Worm (Caenorhabditis elegans): ENCODE data around the gene cdh-4.
A peak's percentile ranks its signal among the peaks of the same experiment; 100 is the strongest.

Gene cdh-4

ce11 chrIII:4491164-4492144, 28.7 kb upstream of the cdh-4 start:
- TF ChIP-seq dpl-1 (GFP tag; optimal IDR thresholded peaks at IDR 0.05) (peak; percentile 57), F49E8.2 (tag; optimal IDR thresholded peaks at IDR 0.05; ENCODE audit: borderline replicate concordance) (peak; percentile 40), spr-1 (tag; optimal IDR thresholded peaks at IDR 0.05) (no peak), snpc-1.2 (GFP tag; IDR thresholded peaks at IDR 0.05) (peak; percentile 8; the same call in 1 of the 2 replicates), lin-38 (GFP tag; IDR thresholded peaks at IDR 0.05) (peak; percentile 53; the same call in 1 of the 2 replicates), zfp-2 (tag; optimal IDR thresholded peaks at IDR 0.05) (no peak), php-3 (GFP tag; IDR thresholded peaks at IDR 0.05) (no peak), zfp-3 (GFP tag; conservative IDR thresholded peaks at IDR 0.05) (peak; percentile 31; the same call in 1 of the 2 replicates), Y75B8A.6 (GFP tag; IDR thresholded peaks at IDR 0.05) (peak; percentile 80; the same call in 1 of the 2 replicates), T26A8.4 (GFP tag; IDR thresholded peaks at IDR 0.05) (peak; percentile 20; the same call in 1 of the 2 replicates), hlh-11 (tag; optimal IDR thresholded peaks at IDR 0.05) (peak; percentile 24), daf-19 (GFP tag; conservative IDR thresholded peaks at IDR 0.05) (0 out of 2 replicates have a peak, but pooled peaks have one; percentile 28), egl-43 (GFP tag; IDR thresholded peaks at IDR 0.05) (no peak), nhr-237 (tag; optimal IDR thresholded peaks at IDR 0.05) (no peak), dmd-6 (GFP tag; IDR thresholded peaks at IDR 0.05) (peak; percentile 6; the same call in 1 of the 2 replicates), tra-1 (GFP tag; IDR thresholded peaks at IDR 0.05) (no peak; the same call in 1 of the 2 replicates), duxl-1 (tag; optimal IDR thresholded peaks at IDR 0.05; ENCODE audit: poor library complexity) (peak; percentile 1), daf-8 (GFP tag; IDR thresholded peaks at IDR 0.05) (no peak), mdt-29 (GFP tag; IDR thresholded peaks at IDR 0.05) (peak; percentile 51), lim-7 (GFP tag; IDR thresholded peaks at IDR 0.05) (no peak), nhr-42 (GFP tag; IDR thresholded peaks at IDR 0.05) (no peak), saeg-2 (GFP tag; IDR thresholded peaks at IDR 0.05) (no peak), gei-8 (GFP tag; optimal IDR thresholded peaks at IDR 0.05) (peak; percentile 67), pha-4 (GFP tag; IDR thresholded peaks at IDR 0.05) (peak; percentile 33; the same call in 1 of the 2 replicates), pha-4 (tag; optimal IDR thresholded peaks at IDR 0.05) (no peak), hmg-1.1 (GFP tag; IDR thresholded peaks at IDR 0.05) (no peak), daf-16 (GFP tag; optimal IDR thresholded peaks at IDR 0.05) (no peak), daf-16 (tag; optimal IDR thresholded peaks at IDR 0.05) (peak; percentile 39), ama-1 (optimal IDR thresholded peaks at IDR 0.05) (peak; percentile 71), F37D6.2 (tag; optimal IDR thresholded peaks at IDR 0.05) (no peak), arid-1 (GFP tag; conservative IDR thresholded peaks at IDR 0.05) (no peak), madf-5 (GFP tag; IDR thresholded peaks at IDR 0.05) (0 out of 4 replicates have a peak, but pooled peaks of 1 of the 2 experiments have one; percentile 4), D1046.2 (GFP tag; IDR thresholded peaks at IDR 0.05) (no peak), snpc-4 (tag; optimal IDR thresholded peaks at IDR 0.05) (no peak), lsy-2 (tag; optimal IDR thresholded peaks at IDR 0.05) (peak; percentile 36 to 43), nhr-10 (tag; optimal IDR thresholded peaks at IDR 0.05) (peak; percentile 47), lin-1 (GFP tag; IDR thresholded peaks at IDR 0.05) (peak; percentile 56; the same call in 1 of the 2 replicates), mes-2 (tag; optimal IDR thresholded peaks at IDR 0.05; ENCODE audit: poor library complexity, severe bottlenecking) (peak; percentile 44), vab-7 (GFP tag; IDR thresholded peaks at IDR 0.05) (peak; percentile 32; the same call in 1 of the 2 replicates), ceh-20 (GFP tag; IDR thresholded peaks at IDR 0.05) (no peak; the same call in 1 of the 2 replicates), pqm-1 (tag; optimal IDR thresholded peaks at IDR 0.05) (no peak), fkh-10 (GFP tag; optimal IDR thresholded peaks at IDR 0.05) (no peak), aha-1 (tag) (peak; percentile 75), cey-2 (tag; optimal IDR thresholded peaks at IDR 0.05; ENCODE audit: borderline replicate concordance, insufficient read depth) (no peak), hif-1 (tag; optimal IDR thresholded peaks at IDR 0.05) (peak in 1 of 2 experiments; percentile 50), nhr-111 (GFP tag; optimal IDR thresholded peaks at IDR 0.05) (peak; percentile 68), Y5F2A.4 (GFP tag; optimal IDR thresholded peaks at IDR 0.05) (peak; percentile 54)

Data from whole organism, L4 larva.